Worm (Caenorhabditis elegans): ENCODE measurements around the gene K09E9.4.

The K09E9.4 gene

ce11 chrX:15630340-15630739 lies at the start of gene K09E9.4:
Gene K09E9.4, minus strand, starts transcription at chrX:15630440.
- TF ChIP-seq lin-13 (GFP tag; optimal IDR thresholded peaks at IDR 0.05) = no peak
- no peak for TF ChIP-seq elt-3 (tag; optimal IDR thresholded peaks at IDR 0.05)
- no peak for TF ChIP-seq ces-1 (GFP tag; optimal IDR thresholded peaks at IDR 0.05)
- TF ChIP-seq nhr-90 (tag; optimal IDR thresholded peaks at IDR 0.05; ENCODE audit: poor library complexity) = no peak

ce11 chrX:15675622-15676021 lies 45.4 kb upstream of the K09E9.4 start, which contains the start of gene F59D12.2:
Gene F59D12.2, minus strand, starts transcription at chrX:15675722.
- TF ChIP-seq aly-2 (tag; optimal IDR thresholded peaks at IDR 0.05) (no peak), skn-1 (tag; optimal IDR thresholded peaks at IDR 0.05) (no peak), nhr-20 (tag; optimal IDR thresholded peaks at IDR 0.05) (no peak), pax-3 (tag; optimal IDR thresholded peaks at IDR 0.05) (no peak), Y116A8C.19 (tag; optimal IDR thresholded peaks at IDR 0.05; ENCODE audit: borderline replicate concordance) (no peak), vab-15 (tag; optimal IDR thresholded peaks at IDR 0.05) (no peak), grh-1 (GFP tag; IDR thresholded peaks at IDR 0.05) (no peak), sox-4 (tag; optimal IDR thresholded peaks at IDR 0.05) (no peak), unc-130 (tag; optimal IDR thresholded peaks at IDR 0.05) (no peak), ceh-88 (GFP tag; IDR thresholded peaks at IDR 0.05) (no peak), unc-98 (GFP tag; IDR thresholded peaks at IDR 0.05) (no peak), nhr-237 (tag; optimal IDR thresholded peaks at IDR 0.05) (no peak), nhr-85 (tag) (no peak)

- peak; percentile 75 for TF ChIP-seq egl-13 (tag; optimal IDR thresholded peaks at IDR 0.05)
- TF ChIP-seq grh-1 (GFP tag; IDR thresholded peaks at IDR 0.05) = no peak
- TF ChIP-seq fkh-4 (tag; optimal IDR thresholded peaks at IDR 0.05; ENCODE audit: borderline replicate concordance) = no peak
- peak; percentile 15 for TF ChIP-seq irx-1 (tag; optimal IDR thresholded peaks at IDR 0.05)
- no peak for TF ChIP-seq C16A3.4 (tag; optimal IDR thresholded peaks at IDR 0.05)
- TF ChIP-seq aly-2 (tag; optimal IDR thresholded peaks at IDR 0.05) = no peak
- TF ChIP-seq nhr-47 (tag; optimal IDR thresholded peaks at IDR 0.05) = peak; percentile 31
- no peak for TF ChIP-seq dpl-1 (GFP tag; optimal IDR thresholded peaks at IDR 0.05)
- no peak for TF ChIP-seq ces-1 (GFP tag; optimal IDR thresholded peaks at IDR 0.05)
- TF ChIP-seq nhr-71 (tag; optimal IDR thresholded peaks at IDR 0.05) = peak; percentile 59
- no peak for TF ChIP-seq nhr-28 (tag; optimal IDR thresholded peaks at IDR 0.05)
- no peak for TF ChIP-seq lin-39 (tag; optimal IDR thresholded peaks at IDR 0.05)
- TF ChIP-seq nhr-20 (tag; optimal IDR thresholded peaks at IDR 0.05) = no peak
- TF ChIP-seq tlp-1 (tag; optimal IDR thresholded peaks at IDR 0.05) = no peak
- no peak for TF ChIP-seq nhr-19 (GFP tag; conservative IDR thresholded peaks at IDR 0.05)
- no peak for TF ChIP-seq nhr-11 (tag; optimal IDR thresholded peaks at IDR 0.05)
- TF ChIP-seq ceh-88 (GFP tag; IDR thresholded peaks at IDR 0.05) = no peak
- TF ChIP-seq elt-3 (tag; optimal IDR thresholded peaks at IDR 0.05) = no peak
- TF ChIP-seq fkh-8 (tag; optimal IDR thresholded peaks at IDR 0.05) = no peak
- TF ChIP-seq unc-86 (tag; optimal IDR thresholded peaks at IDR 0.05) = peak; percentile 68
- TF ChIP-seq dsc-1 (tag; optimal IDR thresholded peaks at IDR 0.05) = peak; percentile 48
- no peak for TF ChIP-seq unc-30 (tag; optimal IDR thresholded peaks at IDR 0.05)
- peak; percentile 56 for TF ChIP-seq lin-14 (GFP tag; optimal IDR thresholded peaks at IDR 0.05)
- no peak for TF ChIP-seq isw-1 (GFP tag; IDR thresholded peaks at IDR 0.05)
- no peak for TF ChIP-seq zag-1 (tag; optimal IDR thresholded peaks at IDR 0.05)
- TF ChIP-seq unc-62 (GFP tag; optimal IDR thresholded peaks at IDR 0.05) = no peak
- no peak for TF ChIP-seq sox-4 (tag; optimal IDR thresholded peaks at IDR 0.05)
- TF ChIP-seq ceh-82 (tag; optimal IDR thresholded peaks at IDR 0.05) = peak in 1 of 3 experiments; percentile 13
- no peak for TF ChIP-seq nhr-84 (tag; optimal IDR thresholded peaks at IDR 0.05)
- no peak for TF ChIP-seq aha-1 (tag; optimal IDR thresholded peaks at IDR 0.05)
- no peak for TF ChIP-seq hlh-17 (GFP tag; optimal IDR thresholded peaks at IDR 0.05; ENCODE audit: borderline replicate concordance)
- TF ChIP-seq zip-4 (GFP tag; optimal IDR thresholded peaks at IDR 0.05) = no peak
- peak; percentile 52 for TF ChIP-seq ceh-63 (GFP tag; optimal IDR thresholded peaks at IDR 0.05)
- no peak for TF ChIP-seq ama-1 (optimal IDR thresholded peaks at IDR 0.05)
- TF ChIP-seq nhr-76 (tag; optimal IDR thresholded peaks at IDR 0.05) = no peak
- TF ChIP-seq F16B12.6 (tag; optimal IDR thresholded peaks at IDR 0.05) = no peak
- TF ChIP-seq efl-1 (optimal IDR thresholded peaks at IDR 0.05) = no peak
- no peak for TF ChIP-seq efl-1 (GFP tag; optimal IDR thresholded peaks at IDR 0.05 in 1 of 2)
- TF ChIP-seq sup-37 (GFP tag; optimal IDR thresholded peaks at IDR 0.05) = no peak
Observed at ce11 chrX:15668695-15669094, 38.5 kb upstream of the K09E9.4 start.
